Fruit fly (Drosophila melanogaster): ENCODE measurements around the gene CG42752.
A peak's percentile ranks its signal among the peaks of the same experiment; 100 is the strongest.

CG42752 gene

dm6 chr2L:18689376-18689775 lies 50.5 kb downstream of the CG42752 start, which contains the start of gene CG10336 (continued):
- no peak for TF ChIP-seq dmrt11E (tag; optimal IDR thresholded peaks at IDR 0.05)
- TF ChIP-seq ac (GFP tag; optimal IDR thresholded peaks at IDR 0.05) = no peak
- TF ChIP-seq CG13296 (GFP tag; optimal IDR thresholded peaks at IDR 0.05) = no peak
- no peak for TF ChIP-seq CG16779 (GFP tag; IDR thresholded peaks at IDR 0.05)
- TF ChIP-seq CG7745 (tag; optimal IDR thresholded peaks at IDR 0.05) = no peak
- TF ChIP-seq shn (GFP tag; optimal IDR thresholded peaks at IDR 0.05) = no peak
- no peak for TF ChIP-seq zf30C (GFP tag; optimal IDR thresholded peaks at IDR 0.05)
- TF ChIP-seq CG2116 (GFP tag; optimal IDR thresholded peaks at IDR 0.05) = peak; percentile 60
- TF ChIP-seq Neu2 (GFP tag; optimal IDR thresholded peaks at IDR 0.05; ENCODE audit: borderline replicate concordance) = no peak
- no peak for TF ChIP-seq CG9609 (GFP tag; optimal IDR thresholded peaks at IDR 0.05)
- no peak for TF ChIP-seq CG43689 (GFP tag; IDR thresholded peaks at IDR 0.05)
- TF ChIP-seq sim (GFP tag; IDR thresholded peaks at IDR 0.05) = no peak
- TF ChIP-seq CG5245 (GFP tag; optimal IDR thresholded peaks at IDR 0.05) = no peak
- peak; percentile 60 for TF ChIP-seq CG13287 (GFP tag; IDR thresholded peaks at IDR 0.05; ENCODE audit: partially characterized antibody)
- peak; percentile 18; the same call in 1 of the 2 replicates for TF ChIP-seq Rfx (GFP tag; IDR thresholded peaks at IDR 0.05)
- peak; percentile 0 for TF ChIP-seq Chrac-16 (GFP tag; optimal IDR thresholded peaks at IDR 0.05)
- no peak for TF ChIP-seq CG31365 (tag; optimal IDR thresholded peaks at IDR 0.05)
- no peak for TF ChIP-seq CG18476 (GFP tag; optimal IDR thresholded peaks at IDR 0.05)
- TF ChIP-seq CG30431 (GFP tag; optimal IDR thresholded peaks at IDR 0.05) = no peak
- no peak for TF ChIP-seq scrt (GFP tag; optimal IDR thresholded peaks at IDR 0.05)
- no peak for TF ChIP-seq pb (GFP tag; optimal IDR thresholded peaks at IDR 0.05)
- TF ChIP-seq CG10274 (GFP tag; optimal IDR thresholded peaks at IDR 0.05) = no peak
- TF ChIP-seq CG16863 (GFP tag; optimal IDR thresholded peaks at IDR 0.05) = no peak
- no peak for TF ChIP-seq CG31388 (GFP tag; optimal IDR thresholded peaks at IDR 0.05)
- TF ChIP-seq Camta (GFP tag; optimal IDR thresholded peaks at IDR 0.05) = no peak
- TF ChIP-seq stc (GFP tag; IDR thresholded peaks at IDR 0.05) = no peak
- TF ChIP-seq ttk (GFP tag; IDR thresholded peaks at IDR 0.05) = no peak
- no peak for TF ChIP-seq twi (tag; optimal IDR thresholded peaks at IDR 0.05)
- no peak for TF ChIP-seq Ssrp (tag; optimal IDR thresholded peaks at IDR 0.05)
- TF ChIP-seq ken (GFP tag; IDR thresholded peaks at IDR 0.05) = no peak
- TF ChIP-seq btn (GFP tag; optimal IDR thresholded peaks at IDR 0.05) = no peak
- TF ChIP-seq Doc3 (GFP tag; IDR thresholded peaks at IDR 0.05; ENCODE audit: partially characterized antibody) = peak; percentile 54
- TF ChIP-seq Atf3 (GFP tag; optimal IDR thresholded peaks at IDR 0.05) = no peak
- TF ChIP-seq Aef1 (GFP tag; IDR thresholded peaks at IDR 0.05) = no peak
- no peak for TF ChIP-seq ci (GFP tag; IDR thresholded peaks at IDR 0.05)
- TF ChIP-seq Xbp1 (GFP tag; optimal IDR thresholded peaks at IDR 0.05) = no peak
- peak; percentile 29 for TF ChIP-seq CG4617 (GFP tag; optimal IDR thresholded peaks at IDR 0.05; ENCODE audit: borderline replicate concordance)
- TF ChIP-seq Opbp (GFP tag; IDR thresholded peaks at IDR 0.05; ENCODE audit: partially characterized antibody) = peak; percentile 36; the same call in 1 of the 3 replicates
- TF ChIP-seq Sry-β (GFP tag; optimal IDR thresholded peaks at IDR 0.05) = peak; percentile 53
- TF ChIP-seq CG17359 (tag; optimal IDR thresholded peaks at IDR 0.05) = no peak
- TF ChIP-seq amos (GFP tag; IDR thresholded peaks at IDR 0.05; ENCODE audit: partially characterized antibody) = peak; percentile 62; the same call in 1 of the 2 replicates
- peak; percentile 17 for TF ChIP-seq CG1603 (tag; optimal IDR thresholded peaks at IDR 0.05)
- TF ChIP-seq sqz (GFP tag; optimal IDR thresholded peaks at IDR 0.05) = peak; percentile 33
- no peak for TF ChIP-seq cg (GFP tag; optimal IDR thresholded peaks at IDR 0.05)
- TF ChIP-seq Meics (GFP tag; optimal IDR thresholded peaks at IDR 0.05) = no peak
- no peak for TF ChIP-seq CG1233 (GFP tag; optimal IDR thresholded peaks at IDR 0.05)
- no peak for TF ChIP-seq Trl (optimal IDR thresholded peaks at IDR 0.05)
- TF ChIP-seq Trl (GFP tag; optimal IDR thresholded peaks at IDR 0.05) = peak; percentile 2
- no peak for TF ChIP-seq CG2712 (tag; optimal IDR thresholded peaks at IDR 0.05)
- no peak for TF ChIP-seq Drgx (GFP tag; IDR thresholded peaks at IDR 0.05)
- peak; percentile 2 for TF ChIP-seq Nf-YB (GFP tag; optimal IDR thresholded peaks at IDR 0.05)
- no peak for TF ChIP-seq peb (GFP tag; IDR thresholded peaks at IDR 0.05)

Data from whole organism, embryonic.